Fruit fly (Drosophila melanogaster): ENCODE measurements around the gene CG18473.

dm6 chr3R:9363066-9363719 is at the start of gene CG18473:
- no peak for TF ChIP-seq CTCF (optimal IDR thresholded peaks at IDR 0.05)
- no peak for TF ChIP-seq CG8478 (optimal IDR thresholded peaks at IDR 0.05)

Measured in S2 (cell line).